Fruit fly (Drosophila melanogaster) S2 (cell line): ENCODE data around the gene sofe.

Experiments
- CG8478 ChIP-seq: fragments of >200 bp; optimal IDR thresholded peaks from 2 replicates; lab custom pipeline; 2018
- CTCF ChIP-seq, 2 experiments: fragments of >200 bp; optimal IDR thresholded peaks; 2 replicates each; lab custom pipeline; 2018

DNA sequence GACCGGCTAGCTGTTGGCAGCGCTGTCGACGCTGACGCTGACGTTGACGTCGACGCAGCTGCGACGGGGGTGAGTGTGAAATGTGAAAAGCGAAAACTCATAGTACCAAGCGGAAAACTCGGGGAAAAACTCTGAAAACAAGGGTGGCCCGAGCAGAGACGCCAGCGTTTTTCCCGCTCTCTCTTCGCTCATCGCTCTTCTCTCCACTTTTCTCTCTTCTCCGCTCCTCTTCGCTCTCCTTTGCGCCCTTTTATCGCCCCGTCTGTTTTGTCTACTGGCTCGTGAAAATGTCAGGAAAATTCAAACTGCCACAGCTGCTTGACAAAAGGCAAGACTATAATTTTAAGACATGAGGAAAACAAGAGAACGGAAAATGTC lies 33.8 kb downstream of the sofe start:
- TF ChIP-seq CG8478 (lab: Kevin White, UChicago) = no peak
- TF ChIP-seq CTCF (optimal IDR thresholded peaks at IDR 0.05; lab: Kevin White, UChicago) = no peak
